Worm (Caenorhabditis elegans): Measurements from ENCODE around the gene srlf-22.

- TF ChIP-seq med-1 (GFP tag; optimal IDR thresholded peaks at IDR 0.05; ENCODE audit: insufficient read depth) (no peak), T22C8.4 (GFP tag; IDR thresholded peaks at IDR 0.05) (no peak), ztf-23 (GFP tag; IDR thresholded peaks at IDR 0.05) (no peak), tab-1 (GFP tag; IDR thresholded peaks at IDR 0.05) (no peak), flt-1 (GFP tag; IDR thresholded peaks at IDR 0.05) (0 out of 2 replicates have a peak, but pooled peaks have one; percentile 49), ztf-29 (GFP tag; IDR thresholded peaks at IDR 0.05) (0 out of 2 replicates have a peak, but pooled peaks have one; percentile 17), ref-1 (GFP tag; conservative IDR thresholded peaks at IDR 0.05) (no peak; the same call in 1 of the 2 replicates)
Observed at ce11 chrV:858841-859456, 32.0 kb upstream of the srlf-22 start.

Measured in whole organism, midembryonic.